Fruit fly (Drosophila melanogaster) whole organism, larva: Measurements from ENCODE around the gene CG9121.

Experiments
- noc ChIP-seq: fragments of 200-800 bp; sonication (Bioruptor generic); optimal IDR thresholded peaks from 3 replicates; lab custom pipeline; 2019; ENCODE audit warnings: missing biosample characterization, mild to moderate bottlenecking, missing genetic modification characterization, moderate library complexity

The CG9121 gene

dm6 chr2L:5052367-5052914 lies 1.6 kb upstream of the CG9121 start, which contains the start of gene senju:
TSS of gene senju (plus strand) at chr2L:5052843.
- peak; percentile 85 for TF ChIP-seq noc (tag; lab: Kevin White, UChicago)

- no peak for TF ChIP-seq noc (tag; lab: Kevin White, UChicago)
These were observed 888 bp downstream of the CG9121 start for dm6 chr2L:5049974-5050373.

dm6 chr2L:5046261-5046660 lies 4.6 kb downstream of the CG9121 start:
- no peak for TF ChIP-seq noc (tag; lab: Kevin White, UChicago)

DNA sequence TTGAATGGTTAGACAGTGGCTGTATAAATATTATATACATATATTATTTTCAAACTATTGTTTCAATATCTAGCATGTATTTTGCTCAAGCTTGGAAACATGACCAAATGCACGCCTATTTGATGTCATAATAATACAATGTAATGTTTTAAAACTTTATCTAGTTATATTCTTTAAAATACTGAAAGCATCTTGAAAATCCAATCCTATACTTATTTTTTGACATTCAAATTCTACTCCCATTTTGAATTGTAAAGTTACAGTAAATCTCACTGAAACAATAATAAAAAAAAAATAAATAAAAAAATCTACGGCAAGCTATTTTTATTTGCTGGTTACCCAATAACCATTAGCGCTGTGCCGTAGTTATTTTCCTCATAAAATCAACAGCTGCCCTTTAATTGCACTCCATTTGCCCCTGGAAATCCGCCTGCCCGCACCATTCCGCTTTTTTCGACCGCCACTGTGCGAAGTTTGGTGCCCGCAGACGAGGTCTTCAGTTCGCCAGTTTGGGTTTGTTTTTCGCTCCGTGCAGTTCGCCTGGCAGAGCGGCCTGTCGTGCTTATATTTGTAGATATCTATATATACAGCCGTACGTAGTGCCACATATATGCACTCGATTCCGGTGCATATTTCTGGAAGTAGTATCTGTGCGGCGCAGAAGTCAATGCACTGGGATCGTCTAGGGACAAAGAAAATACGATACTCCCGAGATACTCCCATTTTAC lies 5.8 kb downstream of the CG9121 start:
- TF ChIP-seq noc (tag; lab: Kevin White, UChicago) = no peak

DNA sequence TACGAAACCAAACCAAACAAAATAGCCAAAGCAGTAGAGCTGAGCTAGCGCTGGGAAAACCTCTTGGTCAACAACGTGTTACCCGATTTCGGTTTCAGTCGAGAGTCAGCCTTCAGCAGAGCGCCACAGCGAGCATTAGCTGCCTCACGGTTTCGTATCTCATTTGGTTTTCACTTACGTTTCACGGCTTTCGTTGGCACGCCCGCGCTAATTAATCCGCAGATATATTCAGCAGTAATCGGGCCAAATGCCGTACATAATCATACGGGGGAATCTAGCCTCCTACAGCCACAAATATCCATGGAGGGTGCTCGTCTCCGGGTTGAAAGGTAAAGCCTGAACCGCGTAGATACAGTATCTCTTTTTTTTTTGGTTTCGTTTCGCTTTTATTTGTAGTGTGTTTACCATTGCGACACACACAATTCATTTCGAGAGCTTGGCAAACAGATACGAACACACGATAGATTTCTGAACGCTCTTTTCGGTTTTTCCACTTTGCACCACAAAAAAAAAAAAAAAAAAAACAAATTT lies 6.4 kb downstream of the CG9121 start, which contains the start of gene CG31650:
Gene CG31650, minus strand, starts transcription at position 352 of the 531 bp plus-strand sequence.
- TF ChIP-seq noc (tag; lab: Kevin White, UChicago) = peak; percentile 8

dm6 chr2L:5043495-5044146 lies 7.2 kb downstream of the CG9121 start:
- peak; percentile 37 for TF ChIP-seq noc (tag; lab: Kevin White, UChicago)

DNA sequence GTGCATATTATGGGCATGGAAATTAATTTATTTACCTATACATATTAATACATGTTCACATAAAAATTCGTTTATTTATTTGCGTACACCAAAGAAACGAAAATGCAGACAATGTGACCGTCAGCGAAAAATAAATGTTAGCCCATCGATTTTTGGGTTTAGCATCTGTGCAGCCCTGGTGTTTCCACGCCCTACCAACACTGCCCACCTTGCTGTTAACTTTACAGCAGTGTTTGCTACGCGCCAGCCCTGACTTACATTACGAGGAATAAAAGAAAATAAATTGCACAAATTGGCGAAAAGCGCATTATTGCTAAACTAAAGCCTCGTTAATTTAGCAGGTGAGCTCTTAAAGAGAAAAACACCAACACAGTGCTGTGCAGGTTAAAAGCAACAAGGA lies 7.8 kb downstream of the CG9121 start, which contains the start of the genes CG33995, CG44000 and CG44001:
Gene CG33995, plus strand, starts transcription at position 228 of the 400 bp plus-strand sequence.
Gene CG44000, plus strand, starts transcription at position 228 of the 400 bp plus-strand sequence.
Gene CG44001, plus strand, starts transcription at position 228 of the 400 bp plus-strand sequence.
- TF ChIP-seq noc (tag; lab: Kevin White, UChicago) = peak; percentile 12

- TF ChIP-seq noc (tag; lab: Kevin White, UChicago) = peak; percentile 61
These were observed 8.8 kb downstream of the CG9121 start for dm6 chr2L:5042076-5042475.

- no peak for TF ChIP-seq noc (tag; lab: Kevin White, UChicago)
These were observed 13.4 kb downstream of the CG9121 start, which contains the start of the genes CG14042 and SP555 for dm6 chr2L:5037402-5037860. TSS of gene CG14042 (plus strand) at chr2L:5037709. TSS of gene SP555 (plus strand) at chr2L:5037709.

- no peak for TF ChIP-seq noc (tag; lab: Kevin White, UChicago)
These were observed 14.7 kb downstream of the CG9121 start for dm6 chr2L:5036120-5036519.

DNA sequence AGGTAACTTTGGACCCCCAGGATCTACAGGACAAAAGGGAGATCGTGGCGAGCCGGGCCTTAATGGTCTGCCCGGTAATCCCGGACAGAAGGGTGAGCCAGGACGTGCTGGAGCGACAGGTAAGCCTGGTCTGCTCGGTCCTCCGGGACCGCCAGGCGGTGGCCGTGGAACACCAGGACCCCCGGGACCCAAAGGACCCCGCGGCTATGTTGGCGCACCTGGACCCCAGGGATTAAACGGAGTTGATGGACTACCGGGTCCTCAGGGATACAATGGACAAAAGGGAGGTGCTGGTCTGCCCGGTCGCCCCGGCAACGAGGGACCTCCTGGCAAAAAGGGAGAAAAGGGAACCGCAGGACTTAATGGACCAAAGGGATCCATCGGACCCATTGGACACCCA lies 19.0 kb downstream of the CG9121 start:
- TF ChIP-seq noc (tag; lab: Kevin White, UChicago) = no peak

- no peak for TF ChIP-seq noc (tag; lab: Kevin White, UChicago)
These were observed 19.5 kb downstream of the CG9121 start for dm6 chr2L:5031399-5031798.

dm6 chr2L:5030535-5030934 lies 20.3 kb downstream of the CG9121 start:
- no peak for TF ChIP-seq noc (tag; lab: Kevin White, UChicago)

DNA sequence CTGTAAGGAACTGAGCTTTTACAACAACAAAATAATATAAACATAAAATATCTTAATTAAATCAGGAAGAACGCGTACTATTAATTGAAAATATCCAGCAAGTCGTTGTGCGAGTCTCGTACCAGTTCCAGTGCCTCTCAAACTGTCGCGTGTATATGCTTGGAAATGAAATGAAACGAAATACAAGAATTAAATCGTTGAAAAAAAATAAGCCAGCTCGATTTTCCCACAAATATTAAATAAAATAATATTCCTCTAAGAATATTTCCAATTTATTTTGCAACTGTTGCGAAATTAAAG lies 21.1 kb downstream of the CG9121 start:
- TF ChIP-seq noc (tag; lab: Kevin White, UChicago) = no peak

DNA sequence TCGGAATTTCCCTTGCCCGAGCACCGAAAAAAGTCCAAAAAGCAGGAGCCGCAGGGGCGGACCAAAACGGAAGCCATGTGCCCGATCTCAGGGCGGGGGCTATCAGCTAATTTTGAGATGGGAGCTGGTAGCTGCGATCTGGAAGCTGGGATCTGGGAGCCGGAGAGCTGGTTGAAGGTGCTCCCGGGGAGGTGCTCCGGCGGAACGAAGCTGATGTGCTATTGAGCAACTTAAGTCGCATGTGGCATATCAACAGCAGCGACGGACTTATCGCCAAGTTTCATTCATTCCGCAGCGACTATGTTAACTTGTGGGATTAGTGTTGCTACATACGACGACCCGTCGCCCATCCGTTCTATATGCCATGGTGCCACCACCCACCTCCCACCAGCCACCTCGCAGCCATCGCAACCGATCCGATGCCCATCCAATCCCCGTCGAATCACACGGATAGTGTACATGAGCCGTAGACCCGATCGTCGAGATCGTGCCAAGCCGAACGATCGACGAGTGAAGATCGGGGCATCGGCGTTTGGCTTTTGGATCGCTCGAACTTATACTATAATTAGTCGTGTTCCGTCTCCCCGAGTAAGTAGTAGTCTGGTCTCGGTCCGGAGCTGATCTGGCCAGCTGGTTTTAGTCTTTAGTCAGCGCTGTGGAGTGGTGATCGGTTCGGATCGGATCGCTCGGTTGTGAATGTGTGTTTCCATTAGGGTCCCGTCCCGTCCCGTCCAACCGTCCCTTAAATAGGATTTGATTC lies 21.6 kb downstream of the CG9121 start, which contains the start of gene Col4a1:
Gene Col4a1, plus strand, starts transcription at position 561 of the 760 bp plus-strand sequence.
- no peak for TF ChIP-seq noc (tag; lab: Kevin White, UChicago)
